Fruit fly (Drosophila melanogaster) whole organism, prepupa: ENCODE results near the gene CG32305.
A peak's percentile ranks its signal among the peaks of the same experiment; 100 is the strongest.

Experiments used
- CG10631 ChIP-seq: fragments of 200-800 bp; sonication (Bioruptor generic); optimal IDR thresholded peaks from 2 replicates; lab custom pipeline; 2016; ENCODE audit warnings: missing biosample characterization, missing genetic modification characterization
- CG10669 ChIP-seq: fragments of 200-800 bp; sonication (Bioruptor generic); optimal IDR thresholded peaks from 3 replicates; lab custom pipeline; 2018; ENCODE audit warnings: missing biosample characterization, mild to moderate bottlenecking, missing genetic modification characterization, moderate library complexity
- CG11294 ChIP-seq: fragments of 200-800 bp; sonication (Bioruptor generic); IDR thresholded peaks from 2 replicates; pipeline ENCODE4 v1.3.6; 2022; ENCODE audit warnings: missing biosample characterization, missing genetic modification characterization
- CG11762 ChIP-seq: fragments of 200-800 bp; sonication (Bioruptor generic); optimal IDR thresholded peaks from 3 replicates; lab custom pipeline; 2016; ENCODE audit warnings: missing biosample characterization, missing genetic modification characterization; ENCODE audit not compliant: insufficient read depth
- CG11902 ChIP-seq: fragments of 200-800 bp; sonication (Bioruptor generic); optimal IDR thresholded peaks from 3 replicates; lab custom pipeline; 2016; ENCODE audit warnings: missing biosample characterization, missing genetic modification characterization
- CG15336 ChIP-seq: fragments of 200-800 bp; sonication (Bioruptor generic); IDR thresholded peaks from 2 replicates; pipeline ENCODE4 v1.3.6; 2022; ENCODE audit warnings: missing biosample characterization, missing genetic modification characterization
- CG1621 ChIP-seq: fragments of 200-800 bp; sonication (Bioruptor generic); optimal IDR thresholded peaks from 3 replicates; lab custom pipeline; 2018; ENCODE audit warnings: missing biosample characterization, mild to moderate bottlenecking, missing genetic modification characterization
- CG16779 ChIP-seq: fragments of 200-800 bp; sonication (Bioruptor generic); optimal IDR thresholded peaks from 3 replicates; lab custom pipeline; 2017; ENCODE audit warnings: missing biosample characterization, mild to moderate bottlenecking, missing genetic modification characterization
- CG31627 ChIP-seq: fragments of 200-800 bp; sonication (Bioruptor generic); optimal IDR thresholded peaks from 3 replicates; lab custom pipeline; 2016; ENCODE audit warnings: missing biosample characterization, missing genetic modification characterization
- CG32006 ChIP-seq: fragments of 200-800 bp; sonication (Bioruptor generic); optimal IDR thresholded peaks from 3 replicates; lab custom pipeline; 2017; ENCODE audit warnings: missing biosample characterization, mild to moderate bottlenecking, missing genetic modification characterization
- CG34406 ChIP-seq: fragments of 200-800 bp; sonication (Bioruptor generic); optimal IDR thresholded peaks from 3 replicates; lab custom pipeline; 2016; ENCODE audit warnings: missing biosample characterization, missing genetic modification characterization
- CG3919 ChIP-seq: fragments of 200-800 bp; sonication (Bioruptor generic); optimal IDR thresholded peaks from 3 replicates; lab custom pipeline; 2016; ENCODE audit warnings: missing biosample characterization, missing genetic modification characterization
- CG4318 ChIP-seq: fragments of 200-800 bp; sonication (Bioruptor generic); optimal IDR thresholded peaks from 3 replicates; lab custom pipeline; 2017; ENCODE audit warnings: missing biosample characterization, mild to moderate bottlenecking, missing genetic modification characterization
- CG6163 ChIP-seq: fragments of 200-800 bp; sonication (Bioruptor generic); IDR thresholded peaks from 3 replicates; pipeline ENCODE4 v1.3.6; 2022; ENCODE audit warnings: missing biosample characterization, missing genetic modification characterization
- CG6276 ChIP-seq: fragments of 200-800 bp; sonication (Bioruptor generic); optimal IDR thresholded peaks from 2 replicates; lab custom pipeline; 2017; ENCODE audit warnings: missing biosample characterization, mild to moderate bottlenecking, missing genetic modification characterization
- CG6792 ChIP-seq: fragments of 200-800 bp; sonication (Bioruptor generic); optimal IDR thresholded peaks from 3 replicates; lab custom pipeline; 2016; ENCODE audit warnings: missing biosample characterization, missing genetic modification characterization
- CG6808 ChIP-seq: fragments of 200-800 bp; sonication (Bioruptor generic); optimal IDR thresholded peaks from 3 replicates; lab custom pipeline; 2017; ENCODE audit warnings: missing biosample characterization, missing genetic modification characterization, mild to moderate bottlenecking, moderate library complexity, missing genetic modification reagents
- CG6854 ChIP-seq: fragments of 200-800 bp; sonication (Bioruptor generic); optimal IDR thresholded peaks from 2 replicates; lab custom pipeline; 2017; ENCODE audit warnings: missing biosample characterization, mild to moderate bottlenecking, missing genetic modification characterization
- CG7368 ChIP-seq: fragments of 200-800 bp; sonication (Bioruptor generic); optimal IDR thresholded peaks from 3 replicates; lab custom pipeline; 2016; ENCODE audit warnings: missing biosample characterization, missing genetic modification characterization
- CG8119 ChIP-seq: fragments of 200-800 bp; sonication (Bioruptor generic); IDR thresholded peaks from 3 replicates; pipeline ENCODE4 v1.3.6; 2022; ENCODE audit warnings: missing biosample characterization, missing genetic modification characterization
- CG8632 ChIP-seq: fragments of 200-800 bp; sonication (Bioruptor generic); optimal IDR thresholded peaks from 3 replicates; lab custom pipeline; 2016; ENCODE audit warnings: missing biosample characterization, missing genetic modification characterization
- CG9139 ChIP-seq: fragments of 200-800 bp; sonication (Bioruptor generic); optimal IDR thresholded peaks from 3 replicates; lab custom pipeline; 2017; ENCODE audit warnings: missing biosample characterization, mild to moderate bottlenecking, missing genetic modification characterization
- Eip78C ChIP-seq: fragments of 200-800 bp; sonication (Bioruptor generic); peaks from one replicate; lab custom pipeline; 2016; ENCODE audit warnings: missing biosample characterization, missing genetic modification characterization
- Eip93F ChIP-seq: fragments of 200-800 bp; sonication (Bioruptor generic); optimal IDR thresholded peaks from 2 replicates; lab custom pipeline; 2016; ENCODE audit warnings: missing biosample characterization, mild to moderate bottlenecking, missing genetic modification characterization
- Ets21C ChIP-seq: fragments of 200-800 bp; sonication (Bioruptor generic); optimal IDR thresholded peaks from 3 replicates; lab custom pipeline; 2016; ENCODE audit warnings: missing biosample characterization, missing genetic modification characterization
- Ets96B ChIP-seq: fragments of 200-800 bp; optimal IDR thresholded peaks from 2 replicates; lab custom pipeline; 2019; ENCODE audit warnings: missing biosample characterization, mild to moderate bottlenecking, missing genetic modification characterization, moderate library complexity
- Gug ChIP-seq: fragments of 200-800 bp; sonication (Bioruptor generic); IDR thresholded peaks from 2 replicates; pipeline ENCODE4 v1.3.6; 2022; ENCODE audit warnings: missing biosample characterization, missing genetic modification characterization
- Hr38 ChIP-seq: sonication (Bioruptor generic); optimal IDR thresholded peaks from 2 replicates; lab custom pipeline; 2016; ENCODE audit warnings: missing biosample characterization, missing genetic modification characterization
- Hr39 ChIP-seq: fragments of 200-800 bp; sonication (Bioruptor generic); optimal IDR thresholded peaks from 2 replicates; lab custom pipeline; 2016; ENCODE audit warnings: missing biosample characterization, missing genetic modification characterization
- Hr4 ChIP-seq: fragments of 200-800 bp; sonication (Bioruptor generic); optimal IDR thresholded peaks from 3 replicates; lab custom pipeline; 2016; ENCODE audit warnings: missing biosample characterization, missing genetic modification characterization
- Lpt ChIP-seq: fragments of 200-800 bp; sonication (Bioruptor generic); optimal IDR thresholded peaks from 3 replicates; lab custom pipeline; 2016; ENCODE audit warnings: missing biosample characterization, missing genetic modification characterization
- Smox ChIP-seq: fragments of 200-800 bp; sonication (Bioruptor generic); optimal IDR thresholded peaks from 3 replicates; lab custom pipeline; 2016; ENCODE audit warnings: missing biosample characterization, missing genetic modification characterization
- Sox102F ChIP-seq: fragments of 200-800 bp; sonication (Bioruptor generic); optimal IDR thresholded peaks from 2 replicates; lab custom pipeline; 2016; ENCODE audit warnings: missing biosample characterization, mild to moderate bottlenecking, missing genetic modification characterization
- Sox14 ChIP-seq: fragments of 200-800 bp; sonication (Bioruptor generic); optimal IDR thresholded peaks from 3 replicates; lab custom pipeline; 2016; ENCODE audit warnings: missing biosample characterization, missing genetic modification characterization
- Sox15 ChIP-seq: fragments of 200-800 bp; sonication (Bioruptor generic); optimal IDR thresholded peaks from 3 replicates; lab custom pipeline; 2016; ENCODE audit warnings: missing biosample characterization, missing genetic modification characterization
- achi ChIP-seq: fragments of 200-800 bp; sonication (Bioruptor generic); optimal IDR thresholded peaks from 3 replicates; lab custom pipeline; 2016; ENCODE audit warnings: missing biosample characterization, missing genetic modification characterization
- acj6 ChIP-seq: fragments of 200-800 bp; sonication (Bioruptor generic); optimal IDR thresholded peaks from 3 replicates; lab custom pipeline; 2016; ENCODE audit warnings: missing biosample characterization, missing genetic modification characterization
- cyc ChIP-seq: fragments of 200-800 bp; sonication (Bioruptor generic); optimal IDR thresholded peaks from 3 replicates; lab custom pipeline; 2016; ENCODE audit warnings: missing biosample characterization, missing genetic modification characterization
- dac ChIP-seq: fragments of 200-800 bp; sonication (Bioruptor generic); optimal IDR thresholded peaks from 2 replicates; lab custom pipeline; 2017; ENCODE audit warnings: missing biosample characterization, mild to moderate bottlenecking, missing genetic modification characterization
- dsx ChIP-seq: fragments of 200-800 bp; optimal IDR thresholded peaks from 3 replicates; lab custom pipeline; 2019; ENCODE audit warnings: missing biosample characterization, mild to moderate bottlenecking, missing genetic modification characterization, moderate library complexity; ENCODE audit not compliant: poor library complexity, severe bottlenecking
- eg ChIP-seq: fragments of 200-800 bp; sonication (Bioruptor generic); IDR thresholded peaks from 3 replicates; pipeline ENCODE4 v1.3.6; 2022; ENCODE audit warnings: missing biosample characterization, missing genetic modification characterization
- esn ChIP-seq: fragments of 200-800 bp; sonication (Bioruptor generic); optimal IDR thresholded peaks from 2 replicates; lab custom pipeline; 2016; ENCODE audit warnings: missing biosample characterization, mild to moderate bottlenecking, missing genetic modification characterization, moderate library complexity
- fd59A ChIP-seq: fragments of 200-800 bp; sonication (Bioruptor generic); optimal IDR thresholded peaks from 2 replicates; lab custom pipeline; 2017; ENCODE audit warnings: missing biosample characterization, mild to moderate bottlenecking, missing genetic modification characterization, missing genetic modification reagents
- fd85E ChIP-seq: fragments of 200-800 bp; sonication (Bioruptor generic); optimal IDR thresholded peaks from 3 replicates; lab custom pipeline; 2016; ENCODE audit warnings: missing biosample characterization, missing genetic modification characterization
- fkh ChIP-seq: fragments of 200-800 bp; sonication (Bioruptor generic); optimal IDR thresholded peaks from 3 replicates; lab custom pipeline; 2017; ENCODE audit warnings: missing biosample characterization, mild to moderate bottlenecking, missing genetic modification characterization, moderate library complexity
- lz ChIP-seq: fragments of 200-800 bp; sonication (Bioruptor generic); optimal IDR thresholded peaks from 3 replicates; lab custom pipeline; 2016; ENCODE audit warnings: missing biosample characterization, missing genetic modification characterization
- pdm3 ChIP-seq: fragments of 200-800 bp; sonication (Bioruptor generic); optimal IDR thresholded peaks from 3 replicates; lab custom pipeline; 2016; ENCODE audit warnings: missing biosample characterization, missing genetic modification characterization
- spab ChIP-seq: fragments of 200-800 bp; sonication (Bioruptor generic); optimal IDR thresholded peaks from 2 replicates; lab custom pipeline; 2017; ENCODE audit warnings: missing biosample characterization, mild to moderate bottlenecking, missing genetic modification characterization, missing genetic modification reagents
- ss ChIP-seq, 2 experiments: fragments of 200-800 bp; sonication (Bioruptor generic); optimal IDR thresholded peaks; 2 replicates in 1 of 2; 3 replicates in 1 of 2; lab custom pipeline; 2017 to 2018; ENCODE audit warnings: mild to moderate bottlenecking in 2 of 2, missing biosample characterization in 2 of 2, missing genetic modification characterization in 2 of 2, moderate library complexity in 1 of 2
- svp ChIP-seq: fragments of 200-800 bp; sonication (Bioruptor generic); peaks from one replicate; lab custom pipeline; 2016; ENCODE audit warnings: missing biosample characterization, missing genetic modification characterization
- topi ChIP-seq: fragments of 200-800 bp; sonication (Bioruptor generic); optimal IDR thresholded peaks from 3 replicates; lab custom pipeline; 2016; ENCODE audit warnings: missing biosample characterization, missing genetic modification characterization
- vri ChIP-seq: fragments of 200-800 bp; sonication (Bioruptor generic); optimal IDR thresholded peaks from 3 replicates; lab custom pipeline; 2016; ENCODE audit warnings: missing biosample characterization, mild to moderate bottlenecking, missing genetic modification characterization

CG32305 gene

dm6 chr3L:2257412-2257862, 9.0 kb downstream of the CG32305 start, which contains the start of the genes CG1275 and Elp5:
CG1275 (minus strand) TSS chr3L:2257423.
Elp5 (plus strand) TSS chr3L:2257456.
- TF ChIP-seq Ets21C (GFP tag; lab: Kevin White, UChicago) (peak; percentile 98), Ets96B (peak; percentile 96), Hr4 (peak; percentile 99), CG31627 (GFP tag; lab: Kevin White, UChicago) (peak; percentile 99), fkh (GFP tag; lab: Kevin White, UChicago) (peak; percentile 97), Eip78C (GFP tag; lab: Kevin White, UChicago) (peak; percentile 100), CG16779 (tag; lab: Kevin White, UChicago) (peak; percentile 94), CG1621 (tag; lab: Kevin White, UChicago) (peak; percentile 98), CG6854 (GFP tag; lab: Kevin White, UChicago) (peak; percentile 95), CG6276 (peak; percentile 95), CG6163 (GFP tag; lab: Robert Waterston, UW) (peak; percentile 100), ss (GFP tag; optimal IDR thresholded peaks at IDR 0.05; lab: Kevin White, UChicago) (peak; percentile 95 to 99), fd59A (GFP tag; lab: Kevin White, UChicago) (peak; percentile 98), CG11902 (GFP tag; lab: Kevin White, UChicago) (peak; percentile 96), CG10631 (GFP tag; lab: Kevin White, UChicago) (peak; percentile 99), dsx (GFP tag; lab: Kevin White, UChicago) (peak; percentile 97), achi (GFP tag; lab: Kevin White, UChicago) (peak; percentile 98), fd85E (GFP tag; lab: Kevin White, UChicago) (peak; percentile 85), CG9139 (peak; percentile 97), Hr38 (peak; percentile 88), svp (peak; percentile 100), vri (GFP tag; lab: Kevin White, UChicago) (peak; percentile 97), CG3919 (GFP tag; lab: Kevin White, UChicago) (peak; percentile 98), lz (GFP tag; lab: Kevin White, UChicago) (peak; percentile 99), esn (GFP tag; lab: Kevin White, UChicago) (peak; percentile 99), Lpt (GFP tag; lab: Kevin White, UChicago) (peak; percentile 99), CG11762 (GFP tag; lab: Kevin White, UChicago) (peak; percentile 95), Sox15 (peak; percentile 98), CG15336 (GFP tag; lab: Robert Waterston, UW) (peak; percentile 99), CG34406 (GFP tag; lab: Kevin White, UChicago) (peak; percentile 98), Sox14 (GFP tag; lab: Kevin White, UChicago) (peak; percentile 99), CG7368 (GFP tag; lab: Kevin White, UChicago) (peak; percentile 92), dac (GFP tag; lab: Kevin White, UChicago) (peak; percentile 98), spab (GFP tag; lab: Kevin White, UChicago) (peak; percentile 95), Eip93F (GFP tag; lab: Kevin White, UChicago) (peak; percentile 95), topi (GFP tag; lab: Kevin White, UChicago) (peak; percentile 98), Gug (peak; percentile 99), cyc (GFP tag; lab: Kevin White, UChicago) (peak; percentile 98), Sox102F (peak; percentile 99), Smox (GFP tag; lab: Kevin White, UChicago) (peak; percentile 98), CG8632 (GFP tag; lab: Kevin White, UChicago) (peak; percentile 98), CG6808 (GFP tag; lab: Kevin White, UChicago) (peak; percentile 100), pdm3 (GFP tag; lab: Kevin White, UChicago) (peak; percentile 99), CG10669 (GFP tag; lab: Kevin White, UChicago) (peak; percentile 98), CG11294 (GFP tag; lab: Robert Waterston, UW) (peak; percentile 99), acj6 (peak; percentile 99), CG4318 (GFP tag; lab: Kevin White, UChicago) (peak; percentile 98), CG32006 (GFP tag; lab: Kevin White, UChicago) (peak; percentile 99), eg (GFP tag; lab: Robert Waterston, UW) (peak; percentile 100), CG6792 (GFP tag; lab: Kevin White, UChicago) (peak; percentile 98), Hr39 (GFP tag; lab: Kevin White, UChicago) (peak; percentile 99), CG8119 (GFP tag; lab: Robert Waterston, UW) (peak; percentile 99)
